Fruit fly (Drosophila melanogaster): ENCODE data around the gene CG6769.

The CG6769 gene

DNA sequence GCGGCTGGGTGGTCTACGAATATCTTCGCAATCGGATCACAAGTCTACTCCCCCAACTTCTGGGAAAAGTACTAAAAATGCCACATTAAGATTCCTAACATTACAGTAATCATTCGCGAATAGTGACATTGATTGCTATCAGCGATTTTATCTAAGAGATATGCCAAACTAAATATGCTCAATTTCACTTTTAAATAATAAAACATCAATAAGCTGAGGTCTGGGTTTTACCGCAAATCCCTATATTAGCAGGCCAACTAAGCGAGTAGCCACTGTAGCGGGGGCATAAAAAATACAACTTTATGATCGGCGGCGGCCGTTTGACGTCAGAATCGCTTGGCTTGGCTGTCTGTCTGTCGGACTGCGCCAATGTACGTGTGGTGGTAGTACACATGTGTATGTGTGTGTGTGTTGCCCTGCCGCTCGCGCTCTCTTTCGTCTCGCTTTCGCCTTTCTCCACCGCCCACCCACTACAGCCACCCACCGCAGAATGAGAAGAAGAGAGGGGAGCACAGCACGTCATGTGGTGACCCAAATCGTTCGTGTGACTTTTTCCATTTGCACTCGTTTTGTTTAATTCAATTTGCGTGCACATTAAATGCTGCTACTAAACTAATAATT, 19.6 kb downstream of the CG6769 start (continued):
- TF ChIP-seq CG6175 (GFP tag; IDR thresholded peaks at IDR 0.05) (peak; percentile 93), BEAF-32 (GFP tag; optimal IDR thresholded peaks at IDR 0.05) (peak; percentile 11), sima (GFP tag; optimal IDR thresholded peaks at IDR 0.05) (peak; percentile 79), toy (GFP tag; IDR thresholded peaks at IDR 0.05) (peak; percentile 91), ranshi (GFP tag; IDR thresholded peaks at IDR 0.05) (peak; percentile 95), CoRest (tag; optimal IDR thresholded peaks at IDR 0.05) (peak; percentile 96), Side (GFP tag; optimal IDR thresholded peaks at IDR 0.05) (peak; percentile 96), CG9437 (GFP tag; optimal IDR thresholded peaks at IDR 0.05) (peak; percentile 89), Mes4 (GFP tag; optimal IDR thresholded peaks at IDR 0.05) (peak; percentile 86), CG7928 (GFP tag; optimal IDR thresholded peaks at IDR 0.05) (peak; percentile 75), E2f1 (GFP tag; IDR thresholded peaks at IDR 0.05) (peak; percentile 93), gfzf (GFP tag; optimal IDR thresholded peaks at IDR 0.05) (no peak), CG15269 (tag; optimal IDR thresholded peaks at IDR 0.05) (peak; percentile 97), kay (GFP tag; optimal IDR thresholded peaks at IDR 0.05) (peak; percentile 92), Stat92E (GFP tag; optimal IDR thresholded peaks at IDR 0.05) (peak in 1 of 3 experiments; percentile 84), zen (tag; optimal IDR thresholded peaks at IDR 0.05) (peak; percentile 66), CG18011 (GFP tag; optimal IDR thresholded peaks at IDR 0.05) (peak; percentile 82), CG10543 (GFP tag; optimal IDR thresholded peaks at IDR 0.05) (peak; percentile 96), CG10654 (GFP tag; optimal IDR thresholded peaks at IDR 0.05) (peak; percentile 85), CG4360 (GFP tag; IDR thresholded peaks at IDR 0.05) (peak; percentile 71; the same call in 1 of the 2 replicates), D19A (tag; optimal IDR thresholded peaks at IDR 0.05) (peak; percentile 82), CG9817 (tag; optimal IDR thresholded peaks at IDR 0.05) (peak; percentile 98), Drgx (GFP tag; IDR thresholded peaks at IDR 0.05) (peak; percentile 94), Nf-YC (tag; optimal IDR thresholded peaks at IDR 0.05) (peak; percentile 81), tx (GFP tag; optimal IDR thresholded peaks at IDR 0.05) (peak; percentile 92), Nf-YB (GFP tag; optimal IDR thresholded peaks at IDR 0.05) (peak; percentile 78), CG8359 (GFP tag; optimal IDR thresholded peaks at IDR 0.05; ENCODE audit: borderline replicate concordance) (peak; percentile 70), B-H2 (GFP tag; optimal IDR thresholded peaks at IDR 0.05) (peak; percentile 89), CG2202 (tag; optimal IDR thresholded peaks at IDR 0.05) (peak; percentile 79), CG1233 (GFP tag; optimal IDR thresholded peaks at IDR 0.05) (peak; percentile 90), mld (GFP tag; IDR thresholded peaks at IDR 0.05; ENCODE audit: partially characterized antibody) (no peak), CG12155 (GFP tag; optimal IDR thresholded peaks at IDR 0.05) (peak; percentile 93), CG8478 (optimal IDR thresholded peaks at IDR 0.05) (no peak), Lpt (GFP tag; optimal IDR thresholded peaks at IDR 0.05) (no peak), vvl (GFP tag; IDR thresholded peaks at IDR 0.05) (peak; percentile 98), CG3065 (GFP tag; optimal IDR thresholded peaks at IDR 0.05) (peak; percentile 87), CG16813 (GFP tag; IDR thresholded peaks at IDR 0.05; ENCODE audit: partially characterized antibody) (no peak), CG7963 (GFP tag; IDR thresholded peaks at IDR 0.05; ENCODE audit: partially characterized antibody) (no peak), MESR4 (GFP tag; optimal IDR thresholded peaks at IDR 0.05) (peak; percentile 49), CG9932 (GFP tag; IDR thresholded peaks at IDR 0.05) (peak; percentile 97), odd (GFP tag; optimal IDR thresholded peaks at IDR 0.05) (peak; percentile 86), Myb (GFP tag; optimal IDR thresholded peaks at IDR 0.05) (peak; percentile 83), sisA (GFP tag; IDR thresholded peaks at IDR 0.05) (peak; percentile 94), Dfd (GFP tag; optimal IDR thresholded peaks at IDR 0.05) (no peak), MTF-1 (GFP tag; optimal IDR thresholded peaks at IDR 0.05; ENCODE audit: borderline replicate concordance) (peak; percentile 75), lmd (GFP tag; IDR thresholded peaks at IDR 0.05) (peak; percentile 96), CG8924 (tag; optimal IDR thresholded peaks at IDR 0.05) (peak; percentile 92), sd (tag; optimal IDR thresholded peaks at IDR 0.05) (peak; percentile 99), HLH3B (GFP tag; IDR thresholded peaks at IDR 0.05) (peak; percentile 93), Lim3 (GFP tag; IDR thresholded peaks at IDR 0.05) (peak; percentile 87)

Measured in whole organism, embryonic.